Worm (Caenorhabditis elegans): ENCODE measurements around the gene Y51H7C.10.
"Not testable (repeated sequence)": the region's sequence is repeated elsewhere in the genome, so short reads cannot be mapped to it uniquely, and the experiment has no call there.

Gene Y51H7C.10

ce11 chrII:1453209-1453608 is 29.6 kb upstream of the Y51H7C.10 start:
- TF ChIP-seq F26F4.8 (GFP tag; conservative IDR thresholded peaks at IDR 0.05) (0 out of 2 replicates have a peak, but pooled peaks have one; percentile 54), F44E2.7 (GFP tag; IDR thresholded peaks at IDR 0.05) (0 out of 2 replicates have a peak, but pooled peaks have one; percentile 52), ceh-44 (GFP tag; IDR thresholded peaks at IDR 0.05) (0 out of 2 replicates have a peak, but pooled peaks have one; percentile 8), nhr-42 (GFP tag; IDR thresholded peaks at IDR 0.05) (0 out of 2 replicates have a peak, but pooled peaks have one; percentile 40)

ce11 chrII:1451975-1452374 is 28.4 kb upstream of the Y51H7C.10 start:
- TF ChIP-seq ceh-44 (GFP tag; IDR thresholded peaks at IDR 0.05) (0 out of 2 replicates have a peak, but pooled peaks have one; percentile 20), vab-7 (GFP tag; IDR thresholded peaks at IDR 0.05) (0 out of 2 replicates have a peak, but pooled peaks have one; percentile 50), tag-97 (GFP tag; IDR thresholded peaks at IDR 0.05) (peak; percentile 68; the same call in 1 of the 2 replicates), dmd-8 (GFP tag; IDR thresholded peaks at IDR 0.05) (peak; percentile 55; the same call in 1 of the 2 replicates), php-3 (GFP tag; IDR thresholded peaks at IDR 0.05) (peak; percentile 49; the same call in 1 of the 2 replicates), Y75B8A.6 (GFP tag; IDR thresholded peaks at IDR 0.05) (0 out of 2 replicates have a peak, but pooled peaks have one; percentile 73), Y48G9A.11 (GFP tag; IDR thresholded peaks at IDR 0.05) (peak; percentile 34; the same call in 1 of the 2 replicates), egl-43 (GFP tag; IDR thresholded peaks at IDR 0.05) (0 out of 2 replicates have a peak, but pooled peaks have one; percentile 52), Y105C5A.15 (GFP tag; IDR thresholded peaks at IDR 0.05) (0 out of 2 replicates have a peak, but pooled peaks have one; percentile 44), saeg-2 (GFP tag; IDR thresholded peaks at IDR 0.05) (0 out of 2 replicates have a peak, but pooled peaks have one; percentile 63), hmg-1.1 (GFP tag; IDR thresholded peaks at IDR 0.05) (0 out of 2 replicates have a peak, but pooled peaks have one; percentile 18), mxl-2 (GFP tag; conservative IDR thresholded peaks at IDR 0.05) (0 out of 2 replicates have a peak, but pooled peaks have one; percentile 24), zfp-3 (GFP tag; conservative IDR thresholded peaks at IDR 0.05) (0 out of 2 replicates have a peak, but pooled peaks have one; percentile 44), madf-9 (GFP tag; conservative IDR thresholded peaks at IDR 0.05) (peak; percentile 45; the same call in 1 of the 2 replicates), F26F4.8 (GFP tag; conservative IDR thresholded peaks at IDR 0.05) (peak; percentile 77)

DNA sequence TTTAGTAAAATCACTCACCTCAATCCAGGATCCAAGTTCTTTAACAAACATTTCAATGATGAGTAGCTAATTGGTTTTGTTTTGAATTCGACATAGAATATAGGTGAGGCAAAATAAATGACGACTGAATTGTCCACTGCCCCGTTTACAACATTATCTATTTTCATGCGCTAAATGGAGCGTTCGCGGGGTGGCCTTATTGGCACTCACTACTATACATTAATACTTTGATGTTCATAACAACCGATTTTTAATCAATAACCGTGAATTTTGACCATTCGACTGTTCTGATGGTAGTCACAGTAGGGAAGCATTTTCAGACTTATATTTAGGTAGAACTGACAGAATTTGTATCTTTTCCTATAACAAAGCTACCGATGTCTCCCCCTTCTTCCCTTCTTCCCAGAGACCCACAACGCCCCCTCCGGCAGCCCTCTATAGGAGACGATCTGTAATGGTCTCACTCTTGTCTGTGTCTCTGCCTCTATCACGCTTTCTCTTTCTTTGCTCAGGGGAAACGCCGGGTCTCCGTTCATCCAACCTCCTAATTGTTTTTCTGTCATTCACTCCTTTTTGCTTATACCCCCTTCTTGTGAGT is 23.2 kb upstream of the Y51H7C.10 start, which contains the start of gene Y51H7C.12:
Gene Y51H7C.12, minus strand, starts transcription at position 51 of the 598 bp plus-strand sequence.
- peak in 1 of 2 experiments; percentile 84 for TF ChIP-seq unc-62 (GFP tag; optimal IDR thresholded peaks at IDR 0.05 in 1 of 2)
- TF ChIP-seq unc-62 (tag; optimal IDR thresholded peaks at IDR 0.05) = not testable (repeated sequence)

- TF ChIP-seq unc-62 (GFP tag; optimal IDR thresholded peaks at IDR 0.05 in 1 of 2) (no peak), unc-62 (tag; optimal IDR thresholded peaks at IDR 0.05) (no peak), madf-9 (GFP tag; conservative IDR thresholded peaks at IDR 0.05) (no peak), T20F7.1 (GFP tag; optimal IDR thresholded peaks at IDR 0.05) (no peak), attf-4 (tag; optimal IDR thresholded peaks at IDR 0.05) (no peak), skn-1 (tag; optimal IDR thresholded peaks at IDR 0.05) (no peak), Y105C5A.15 (GFP tag; IDR thresholded peaks at IDR 0.05) (no peak)
These were observed 21.4 kb upstream of the Y51H7C.10 start, which contains the start of gene scl-17 for ce11 chrII:1444911-1445310. Gene scl-17, plus strand, starts transcription at chrII:1445211.

DNA sequence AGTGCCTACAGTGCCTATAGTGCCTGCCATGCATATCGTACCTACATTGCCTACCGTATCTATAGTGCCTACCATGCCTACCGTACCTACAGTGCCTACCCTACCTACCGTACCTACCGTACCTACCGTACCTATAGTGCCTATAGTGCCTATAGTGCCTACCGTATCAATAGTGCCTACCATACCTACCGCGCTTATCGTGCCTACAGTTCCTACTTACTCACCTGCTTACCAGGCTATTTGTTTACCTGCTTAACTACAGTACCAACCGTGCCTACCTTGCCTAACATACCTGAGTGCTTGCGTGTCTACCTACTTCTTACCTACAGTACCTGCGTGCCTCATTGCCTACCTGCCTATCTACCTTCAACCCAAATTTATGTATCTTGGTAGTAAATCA is 17.9 kb upstream of the Y51H7C.10 start:
- TF ChIP-seq set-16 (GFP tag; IDR thresholded peaks at IDR 0.05) (no peak), mdt-29 (GFP tag; IDR thresholded peaks at IDR 0.05) (no peak), hif-1 (tag; optimal IDR thresholded peaks at IDR 0.05) (no peak), aha-1 (tag) (peak; percentile 52), unc-62 (GFP tag; optimal IDR thresholded peaks at IDR 0.05 in 1 of 2) (peak in 1 of 2 experiments; percentile 78), unc-62 (tag; optimal IDR thresholded peaks at IDR 0.05) (no peak), mep-1 (tag; optimal IDR thresholded peaks at IDR 0.05) (no peak), lsy-2 (tag; optimal IDR thresholded peaks at IDR 0.05) (no peak)

DNA sequence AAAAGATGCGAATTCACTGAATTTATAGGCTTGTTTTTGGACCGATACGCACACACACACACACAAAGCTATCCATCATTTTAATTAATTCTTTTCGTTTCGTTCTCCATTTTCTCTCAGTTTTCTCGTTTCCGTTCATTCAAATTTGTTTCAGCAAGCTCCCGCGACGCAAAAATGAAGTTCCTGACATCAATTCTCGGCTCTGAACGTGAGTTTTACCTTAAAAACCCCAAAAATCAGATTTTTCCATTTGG is 14.7 kb upstream of the Y51H7C.10 start, which contains the start of gene Y51H7C.3:
Gene Y51H7C.3, plus strand, starts transcription at position 155 of the 254 bp plus-strand sequence.
- TF ChIP-seq nhr-237 (tag; optimal IDR thresholded peaks at IDR 0.05) (no peak), Y5F2A.4 (GFP tag; optimal IDR thresholded peaks at IDR 0.05) (no peak), F49E8.2 (tag; optimal IDR thresholded peaks at IDR 0.05; ENCODE audit: borderline replicate concordance) (no peak), daf-8 (GFP tag; IDR thresholded peaks at IDR 0.05) (no peak), dmd-6 (GFP tag; IDR thresholded peaks at IDR 0.05) (no peak), vab-7 (GFP tag; IDR thresholded peaks at IDR 0.05) (no peak), nhr-25 (tag; optimal IDR thresholded peaks at IDR 0.05; ENCODE audit: borderline replicate concordance, insufficient read depth) (no peak), hlh-30 (tag; optimal IDR thresholded peaks at IDR 0.05; ENCODE audit: insufficient read depth) (no peak), nhr-76 (tag; optimal IDR thresholded peaks at IDR 0.05) (no peak), fos-1 (tag; optimal IDR thresholded peaks at IDR 0.05) (no peak), zfp-3 (GFP tag; conservative IDR thresholded peaks at IDR 0.05) (no peak), zag-1 (tag; optimal IDR thresholded peaks at IDR 0.05) (no peak), set-16 (GFP tag; IDR thresholded peaks at IDR 0.05) (no peak), duxl-1 (tag; optimal IDR thresholded peaks at IDR 0.05; ENCODE audit: poor library complexity) (no peak), tag-97 (GFP tag; IDR thresholded peaks at IDR 0.05) (no peak)

All from whole organism, L4 larva.